Fruit fly (Drosophila melanogaster) whole organism, embryonic: Measurements from ENCODE around the gene CG15200.

Experiments
- Bgb ChIP-seq: fragments of 200-800 bp; sonication (Bioruptor generic); IDR thresholded peaks from 2 replicates; pipeline ENCODE4 v1.3.6; 2022; ENCODE audit warnings: missing biosample characterization, missing genetic modification characterization; ENCODE audit not compliant: partially characterized antibody
- BtbVII ChIP-seq: fragments of 200-800 bp; sonication (Bioruptor generic); optimal IDR thresholded peaks from 3 replicates; lab custom pipeline; 2017; ENCODE audit warnings: missing biosample characterization, mild to moderate bottlenecking, missing genetic modification characterization
- CG10147 ChIP-seq: fragments of 200-800 bp; sonication (Bioruptor generic); optimal IDR thresholded peaks from 2 replicates; lab custom pipeline; 2019; ENCODE audit warnings: missing biosample characterization, mild to moderate bottlenecking, missing genetic modification characterization, moderate library complexity
- CG11247 ChIP-seq: fragments of 200-800 bp; sonication (Bioruptor generic); IDR thresholded peaks from 2 replicates; pipeline ENCODE4 v1.3.6; 2022; ENCODE audit warnings: missing biosample characterization, missing genetic modification characterization
- CG15269 ChIP-seq: fragments of 200-800 bp; sonication (Bioruptor generic); optimal IDR thresholded peaks from 2 replicates; lab custom pipeline; 2018; ENCODE audit warnings: missing biosample characterization, mild to moderate bottlenecking, missing genetic modification characterization, moderate library complexity
- CG1603 ChIP-seq: fragments of 200-800 bp; sonication (Bioruptor generic); optimal IDR thresholded peaks from 2 replicates; lab custom pipeline; 2019; ENCODE audit warnings: missing biosample characterization, mild to moderate bottlenecking, missing genetic modification characterization, moderate library complexity
- CG16813 ChIP-seq: fragments of 200-800 bp; sonication (Bioruptor generic); IDR thresholded peaks from 3 replicates; pipeline ENCODE4 v1.3.6; 2022; ENCODE audit warnings: missing biosample characterization, missing genetic modification characterization; ENCODE audit not compliant: partially characterized antibody
- CG17359 ChIP-seq: fragments of 200-800 bp; sonication (Bioruptor generic); optimal IDR thresholded peaks from 3 replicates; lab custom pipeline; 2018; ENCODE audit warnings: missing biosample characterization, mild to moderate bottlenecking, missing genetic modification characterization, moderate library complexity
- CG1832 ChIP-seq: fragments of 200-800 bp; sonication (Bioruptor generic); optimal IDR thresholded peaks from 2 replicates; lab custom pipeline; 2017; ENCODE audit warnings: missing biosample characterization, mild to moderate bottlenecking, missing genetic modification characterization, inconsistent platforms
- CG18619 ChIP-seq: fragments of 200-800 bp; sonication (Bioruptor generic); optimal IDR thresholded peaks from 3 replicates; lab custom pipeline; 2017; ENCODE audit warnings: missing biosample characterization, mild to moderate bottlenecking, missing genetic modification characterization
- CG2120 ChIP-seq: fragments of 200-800 bp; sonication (Bioruptor generic); optimal IDR thresholded peaks from 3 replicates; lab custom pipeline; 2016; ENCODE audit warnings: missing biosample characterization, missing genetic modification characterization
- CG30403 ChIP-seq: fragments of 200-800 bp; sonication (Bioruptor generic); optimal IDR thresholded peaks from 3 replicates; lab custom pipeline; 2016; ENCODE audit warnings: missing biosample characterization, missing genetic modification characterization
- CG30431 ChIP-seq: fragments of 200-800 bp; sonication (Bioruptor generic); optimal IDR thresholded peaks from 2 replicates; lab custom pipeline; 2017; ENCODE audit warnings: missing biosample characterization, missing genetic modification characterization
- CG3065 ChIP-seq: fragments of 200-800 bp; sonication (Bioruptor generic); optimal IDR thresholded peaks from 2 replicates; lab custom pipeline; 2016; ENCODE audit warnings: missing biosample characterization, missing genetic modification characterization
- CG32532 ChIP-seq: fragments of 200-800 bp; sonication (Bioruptor generic); IDR thresholded peaks from 2 replicates; pipeline ENCODE4 v1.3.6; 2022; ENCODE audit warnings: missing biosample characterization, missing genetic modification characterization
- CG4707 ChIP-seq: fragments of 200-800 bp; sonication (Bioruptor generic); optimal IDR thresholded peaks from 2 replicates; lab custom pipeline; 2018; ENCODE audit warnings: missing biosample characterization, mild to moderate bottlenecking, missing genetic modification characterization, moderate library complexity
- CG5180 ChIP-seq: fragments of 200-800 bp; sonication (Bioruptor generic); optimal IDR thresholded peaks from 3 replicates; lab custom pipeline; 2017; ENCODE audit warnings: missing biosample characterization, missing genetic modification characterization, mild to moderate bottlenecking, moderate library complexity, missing genetic modification reagents
- CG9817 ChIP-seq: fragments of 200-800 bp; sonication (Bioruptor generic); optimal IDR thresholded peaks from 2 replicates; lab custom pipeline; 2018; ENCODE audit warnings: missing biosample characterization, mild to moderate bottlenecking, missing genetic modification characterization, moderate library complexity
- CHES-1-like ChIP-seq: fragments of 200-800 bp; sonication (Bioruptor generic); optimal IDR thresholded peaks from 2 replicates; lab custom pipeline; 2016; ENCODE audit warnings: missing biosample characterization, missing genetic modification characterization
- Chrac-16 ChIP-seq: fragments of 200-800 bp; sonication (Bioruptor generic); optimal IDR thresholded peaks from 3 replicates; lab custom pipeline; 2016; ENCODE audit warnings: missing biosample characterization, missing genetic modification characterization
- CoRest ChIP-seq: fragments of 200-800 bp; sonication (Bioruptor generic); optimal IDR thresholded peaks from 3 replicates; lab custom pipeline; 2018; ENCODE audit warnings: missing biosample characterization, mild to moderate bottlenecking, missing genetic modification characterization, moderate library complexity
- H2.0 ChIP-seq: fragments of 200-800 bp; sonication (Bioruptor generic); IDR thresholded peaks from 2 replicates; pipeline ENCODE4 v1.3.6; 2022; ENCODE audit warnings: missing biosample characterization, missing genetic modification characterization
- HHEX ChIP-seq: fragments of 200-800 bp; sonication (Bioruptor generic); optimal IDR thresholded peaks from 3 replicates; lab custom pipeline; 2017; ENCODE audit warnings: missing biosample characterization, mild to moderate bottlenecking, missing genetic modification characterization, missing genetic modification reagents
- Kr ChIP-seq: fragments of 200-800 bp; sonication (Bioruptor generic); optimal IDR thresholded peaks from 2 replicates; lab custom pipeline; 2017; ENCODE audit warnings: missing biosample characterization, mild to moderate bottlenecking, missing genetic modification characterization
- Lpt ChIP-seq: fragments of >200 bp; optimal IDR thresholded peaks from 2 replicates; lab custom pipeline; 2018; ENCODE audit warnings: missing biosample characterization, missing genetic modification characterization
- Mes4 ChIP-seq: fragments of 200-800 bp; sonication (Bioruptor generic); optimal IDR thresholded peaks from 2 replicates; lab custom pipeline; 2016; ENCODE audit warnings: missing biosample characterization, missing genetic modification characterization
- PHDP ChIP-seq: fragments of 200-800 bp; sonication (Bioruptor generic); optimal IDR thresholded peaks from 3 replicates; lab custom pipeline; 2018; ENCODE audit warnings: missing biosample characterization, mild to moderate bottlenecking, missing genetic modification characterization, moderate library complexity
- aop ChIP-seq: fragments of 200-800 bp; sonication (Bioruptor generic); IDR thresholded peaks from 2 replicates; pipeline ENCODE4 v1.3.6; 2022; ENCODE audit warnings: missing biosample characterization, missing genetic modification characterization
- cato ChIP-seq: fragments of 200-800 bp; sonication (Bioruptor generic); optimal IDR thresholded peaks from 2 replicates; lab custom pipeline; 2016; ENCODE audit warnings: missing biosample characterization, missing genetic modification characterization, borderline replicate concordance
- croc ChIP-seq: fragments of 200-800 bp; sonication (Bioruptor generic); conservative IDR thresholded peaks from 3 replicates; pipeline ENCODE4 v1.3.6; 2022; ENCODE audit warnings: missing biosample characterization, missing genetic modification characterization
- dm ChIP-seq: fragments of 200-800 bp; sonication (Bioruptor generic); optimal IDR thresholded peaks from 3 replicates; lab custom pipeline; 2016; ENCODE audit warnings: missing biosample characterization, missing genetic modification characterization
- emc ChIP-seq: fragments of 200-800 bp; sonication (Bioruptor generic); optimal IDR thresholded peaks from 2 replicates; lab custom pipeline; 2016; ENCODE audit warnings: missing biosample characterization, missing genetic modification characterization
- ems ChIP-seq: fragments of 200-800 bp; sonication (Bioruptor generic); optimal IDR thresholded peaks from 3 replicates; lab custom pipeline; 2016; ENCODE audit warnings: missing biosample characterization, missing genetic modification characterization
- esg ChIP-seq: fragments of 200-800 bp; sonication (Bioruptor generic); conservative IDR thresholded peaks from 2 replicates; pipeline ENCODE4 v1.3.6; 2022; ENCODE audit warnings: missing biosample characterization, missing genetic modification characterization
- hbn ChIP-seq: fragments of 200-800 bp; sonication (Bioruptor generic); IDR thresholded peaks from 2 replicates; pipeline ENCODE4 v1.3.6; 2022; ENCODE audit warnings: missing biosample characterization, missing genetic modification characterization; ENCODE audit not compliant: partially characterized antibody
- ind ChIP-seq: fragments of 200-800 bp; sonication (Bioruptor generic); optimal IDR thresholded peaks from 3 replicates; lab custom pipeline; 2016; ENCODE audit warnings: missing biosample characterization, missing genetic modification characterization
- inv ChIP-seq: fragments of 200-800 bp; sonication (Bioruptor generic); IDR thresholded peaks from 2 replicates; pipeline ENCODE4 v1.3.6; 2022; ENCODE audit warnings: missing biosample characterization, missing genetic modification characterization; ENCODE audit not compliant: partially characterized antibody
- jigr1 ChIP-seq: fragments of 200-800 bp; sonication (Bioruptor generic); IDR thresholded peaks from 3 replicates; pipeline ENCODE4 v1.3.6; 2022; ENCODE audit warnings: missing biosample characterization, missing genetic modification characterization
- oc ChIP-seq: fragments of 200-800 bp; sonication (Bioruptor generic); optimal IDR thresholded peaks from 2 replicates; lab custom pipeline; 2018; ENCODE audit warnings: missing biosample characterization, mild to moderate bottlenecking, missing genetic modification characterization, moderate library complexity
- odd ChIP-seq: fragments of 200-800 bp; sonication (Bioruptor generic); optimal IDR thresholded peaks from 2 replicates; lab custom pipeline; 2017; ENCODE audit warnings: missing biosample characterization, mild to moderate bottlenecking, missing genetic modification characterization
- pb ChIP-seq: fragments of 200-800 bp; sonication (Bioruptor generic); optimal IDR thresholded peaks from 3 replicates; lab custom pipeline; 2016; ENCODE audit warnings: missing biosample characterization, missing genetic modification characterization
- pho ChIP-seq: fragments of 200-800 bp; sonication (Bioruptor generic); optimal IDR thresholded peaks from 2 replicates; lab custom pipeline; 2016; ENCODE audit warnings: missing biosample characterization, missing genetic modification characterization
- sc ChIP-seq, 3 experiments: fragments of >200 bp in 2 of 3; fragments of 200-800 bp in 1 of 3; sonication (Bioruptor generic) in 1 of 3; optimal IDR thresholded peaks; 2 replicates in 2 of 3; 3 replicates in 1 of 3; lab custom pipeline; 2017; ENCODE audit warnings: mild to moderate bottlenecking in 1 of 3, missing biosample characterization in 1 of 3, missing genetic modification characterization in 1 of 3, missing genetic modification reagents in 1 of 3
- shn ChIP-seq: fragments of 200-800 bp; sonication (Bioruptor generic); optimal IDR thresholded peaks from 3 replicates; lab custom pipeline; 2016; ENCODE audit warnings: missing biosample characterization, missing genetic modification characterization
- sug ChIP-seq: fragments of 200-800 bp; optimal IDR thresholded peaks from 2 replicates; lab custom pipeline; 2019; ENCODE audit warnings: missing biosample characterization, mild to moderate bottlenecking, missing genetic modification characterization, moderate library complexity
- tio ChIP-seq: fragments of 200-800 bp; sonication (Bioruptor generic); optimal IDR thresholded peaks from 2 replicates; lab custom pipeline; 2017; ENCODE audit warnings: missing biosample characterization, missing genetic modification characterization, inconsistent platforms
- trem ChIP-seq: fragments of 200-800 bp; optimal IDR thresholded peaks from 3 replicates; lab custom pipeline; 2019; ENCODE audit warnings: missing biosample characterization, mild to moderate bottlenecking, missing genetic modification characterization, moderate library complexity
- trh ChIP-seq: fragments of 200-800 bp; sonication (Bioruptor generic); optimal IDR thresholded peaks from 2 replicates; lab custom pipeline; 2016; ENCODE audit warnings: missing biosample characterization, missing genetic modification characterization
- vnd ChIP-seq: fragments of 200-800 bp; sonication (Bioruptor generic); IDR thresholded peaks from 3 replicates; pipeline ENCODE4 v1.3.6; 2022; ENCODE audit warnings: missing biosample characterization, missing genetic modification characterization; ENCODE audit not compliant: partially characterized antibody

CG15200 gene

dm6 chrX:11137566-11138186 is 45.1 kb upstream of the CG15200 start, which contains the start of gene CDK2AP1 (continued):
- TF ChIP-seq Kr (GFP tag; lab: Kevin White, UChicago) (no peak), CG9817 (tag; lab: Kevin White, UChicago) (peak; percentile 15), vnd (peak; percentile 70), ind (GFP tag; lab: Kevin White, UChicago) (peak; percentile 18), CG15269 (peak; percentile 24), inv (GFP tag; lab: Robert Waterston, UW) (peak; percentile 58), CG30403 (GFP tag; lab: Kevin White, UChicago) (peak; percentile 21), pho (GFP tag; lab: Kevin White, UChicago) (peak; percentile 12), Mes4 (GFP tag; lab: Kevin White, UChicago) (no peak), CG18619 (GFP tag; lab: Kevin White, UChicago) (no peak), pb (GFP tag; lab: Kevin White, UChicago) (no peak), emc (GFP tag; lab: Kevin White, UChicago) (peak; percentile 21), BtbVII (GFP tag; lab: Kevin White, UChicago) (no peak), sug (peak; percentile 66), CG16813 (GFP tag; lab: Robert Waterston, UW) (peak; percentile 77), HHEX (GFP tag; lab: Kevin White, UChicago) (no peak), CG10147 (GFP tag; lab: Kevin White, UChicago) (no peak), CG2120 (GFP tag; lab: Kevin White, UChicago) (peak; percentile 32), H2.0 (GFP tag; lab: Robert Waterston, UW) (peak; percentile 35; the same call in 1 of the 2 replicates), PHDP (tag; lab: Kevin White, UChicago) (peak; percentile 6), oc (tag; lab: Kevin White, UChicago) (peak; percentile 66), CG32532 (GFP tag; lab: Robert Waterston, UW) (peak; percentile 24), CG11247 (GFP tag; lab: Robert Waterston, UW) (no peak), CG5180 (GFP tag; lab: Kevin White, UChicago) (no peak), odd (GFP tag; lab: Kevin White, UChicago) (no peak), Chrac-16 (GFP tag; lab: Kevin White, UChicago) (peak; percentile 3), Lpt (no peak), sc (optimal IDR thresholded peaks at IDR 0.05; lab: Kevin White, UChicago) (no peak), sc (GFP tag; optimal IDR thresholded peaks at IDR 0.05; lab: Kevin White, UChicago) (no peak), CG1603 (peak; percentile 77), jigr1 (no peak), CG4707 (GFP tag; lab: Kevin White, UChicago) (no peak), cato (GFP tag; lab: Kevin White, UChicago) (no peak), CoRest (tag; lab: Kevin White, UChicago) (peak; percentile 19), Bgb (GFP tag; lab: Robert Waterston, UW) (peak; percentile 70), trh (GFP tag; lab: Kevin White, UChicago) (no peak), hbn (GFP tag; lab: Robert Waterston, UW) (peak; percentile 56; the same call in 1 of the 2 replicates), aop (GFP tag; lab: Robert Waterston, UW) (no peak), shn (GFP tag; lab: Kevin White, UChicago) (peak; percentile 43), ems (no peak), esg (0 out of 2 replicates have a peak, but pooled peaks have one; percentile 24), CG30431 (peak; percentile 22), CG17359 (tag; lab: Kevin White, UChicago) (no peak), CG3065 (GFP tag; lab: Kevin White, UChicago) (no peak), trem (peak; percentile 44), dm (GFP tag; lab: Kevin White, UChicago) (peak; percentile 14), CG1832 (GFP tag; lab: Kevin White, UChicago) (no peak), croc (GFP tag; lab: Robert Waterston, UW) (no peak), tio (GFP tag; lab: Kevin White, UChicago) (no peak), CHES-1-like (peak; percentile 13)
